Worm (Caenorhabditis elegans): ENCODE measurements around the gene sri-62.
A peak's percentile ranks its signal among the peaks of the same experiment; 100 is the strongest.
"Not testable (repeated sequence)": the region's sequence is repeated elsewhere in the genome, so short reads cannot be mapped to it uniquely, and the experiment has no call there.

The sri-62 gene

DNA sequence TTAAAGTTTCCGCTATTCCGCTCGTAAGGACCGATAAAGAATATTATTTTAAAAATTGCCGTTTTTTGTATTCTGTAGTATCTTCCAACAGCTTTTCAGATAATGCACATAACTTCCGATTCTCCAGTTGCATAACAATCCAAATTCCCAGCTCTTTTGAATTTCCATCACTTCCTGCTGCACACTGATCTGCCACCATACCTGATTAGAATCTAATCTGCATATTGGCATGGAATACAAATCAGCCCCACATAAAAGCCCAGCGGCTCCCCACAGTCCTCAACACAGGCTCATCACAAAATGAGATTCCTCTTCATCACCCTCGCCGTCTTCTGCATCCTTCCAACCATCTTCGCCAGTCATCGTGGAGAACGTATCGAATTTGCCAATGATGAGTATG lies 9.7 kb downstream of the sri-62 start, which contains the start of gene nspf-2:
Gene nspf-2, plus strand, starts transcription at position 301 of the 400 bp plus-strand sequence.
- not testable (repeated sequence) for TF ChIP-seq hpl-2 (GFP tag; optimal IDR thresholded peaks at IDR 0.05); ceh-82 (tag; optimal IDR thresholded peaks at IDR 0.05); nhr-20 (tag; optimal IDR thresholded peaks at IDR 0.05)

DNA sequence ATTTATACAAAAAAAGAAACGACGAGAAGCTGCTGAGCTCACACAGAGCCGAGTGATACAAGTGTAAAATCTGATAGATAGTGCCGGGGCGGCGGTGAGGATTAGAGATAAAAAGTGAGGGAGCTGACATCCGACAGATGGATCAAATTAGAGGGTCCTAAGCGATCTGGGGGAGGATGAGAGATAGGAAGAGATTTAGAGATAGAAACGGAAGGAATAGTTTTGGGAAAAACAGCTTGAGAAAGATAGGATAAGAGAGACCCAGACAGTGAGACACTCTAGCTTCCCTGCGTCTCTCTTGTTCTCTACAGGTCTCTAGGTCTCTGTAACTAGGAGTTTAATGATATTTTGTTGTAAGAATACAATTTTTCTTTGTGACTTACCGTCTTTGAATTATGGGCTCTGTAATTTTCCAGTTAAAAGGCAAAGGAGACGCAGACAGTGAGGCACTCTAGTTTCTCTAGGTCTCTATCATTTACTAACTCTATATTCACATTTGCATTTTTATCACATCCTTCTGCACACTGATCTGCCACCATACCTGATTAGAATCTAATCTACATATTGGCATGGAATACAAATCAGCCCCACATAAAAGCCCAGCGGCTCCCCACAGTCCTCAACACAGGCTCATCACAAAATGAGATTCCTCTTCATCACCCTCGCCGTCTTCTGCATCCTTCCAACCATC lies 11.1 kb downstream of the sri-62 start, which contains the start of the genes sup-9 and nspf-1:
Gene sup-9, minus strand, starts transcription at position 43 of the 691 bp plus-strand sequence.
Gene nspf-1, plus strand, starts transcription at position 641 of the 691 bp plus-strand sequence.
- TF ChIP-seq nhr-85 (tag) = no peak
- no peak for TF ChIP-seq nhr-11 (tag; optimal IDR thresholded peaks at IDR 0.05)
- TF ChIP-seq C34B4.2 (tag; optimal IDR thresholded peaks at IDR 0.05) = no peak
- TF ChIP-seq hpl-2 (GFP tag; optimal IDR thresholded peaks at IDR 0.05) = no peak
- TF ChIP-seq nhr-20 (tag; optimal IDR thresholded peaks at IDR 0.05) = no peak
- TF ChIP-seq nhr-28 (tag; optimal IDR thresholded peaks at IDR 0.05) = no peak
- no peak for TF ChIP-seq zag-1 (tag; optimal IDR thresholded peaks at IDR 0.05)
- TF ChIP-seq F16B12.6 (tag; optimal IDR thresholded peaks at IDR 0.05) = no peak
- no peak for TF ChIP-seq ets-5 (GFP tag; IDR thresholded peaks at IDR 0.05)
- no peak for TF ChIP-seq lin-15B (tag; optimal IDR thresholded peaks at IDR 0.05)
- no peak for TF ChIP-seq tbx-2 (tag; optimal IDR thresholded peaks at IDR 0.05)
- peak; percentile 73 for TF ChIP-seq rnt-1 (tag; optimal IDR thresholded peaks at IDR 0.05)
- no peak for TF ChIP-seq pqm-1 (tag; optimal IDR thresholded peaks at IDR 0.05)
- peak in 1 of 2 experiments; percentile 46 for TF ChIP-seq lsy-2 (tag; optimal IDR thresholded peaks at IDR 0.05)
- TF ChIP-seq fkh-8 (tag; optimal IDR thresholded peaks at IDR 0.05) = no peak
- no peak for TF ChIP-seq dpl-1 (GFP tag; optimal IDR thresholded peaks at IDR 0.05)
- TF ChIP-seq tlp-1 (tag; optimal IDR thresholded peaks at IDR 0.05) = no peak
- no peak for TF ChIP-seq nhr-84 (tag; optimal IDR thresholded peaks at IDR 0.05)
- peak; percentile 50 to 51 for TF ChIP-seq efl-1 (optimal IDR thresholded peaks at IDR 0.05)
- no peak for TF ChIP-seq efl-1 (GFP tag; optimal IDR thresholded peaks at IDR 0.05 in 1 of 2)
- TF ChIP-seq swsn-7 (tag; optimal IDR thresholded peaks at IDR 0.05) = peak; percentile 32
- TF ChIP-seq lin-13 (GFP tag; optimal IDR thresholded peaks at IDR 0.05) = peak; percentile 33
- no peak for TF ChIP-seq nhr-77 (tag; optimal IDR thresholded peaks at IDR 0.05)
- TF ChIP-seq vab-15 (tag; optimal IDR thresholded peaks at IDR 0.05) = no peak
- TF ChIP-seq sptf-1 (tag; optimal IDR thresholded peaks at IDR 0.05) = no peak
- no peak for TF ChIP-seq mep-1 (tag; optimal IDR thresholded peaks at IDR 0.05)
- no peak for TF ChIP-seq isw-1 (GFP tag; IDR thresholded peaks at IDR 0.05)
- no peak for TF ChIP-seq nhr-12 (tag; optimal IDR thresholded peaks at IDR 0.05)
- TF ChIP-seq aha-1 (tag; optimal IDR thresholded peaks at IDR 0.05) = no peak
- no peak for TF ChIP-seq ztf-4 (tag; optimal IDR thresholded peaks at IDR 0.05)
- no peak for TF ChIP-seq sox-4 (tag; optimal IDR thresholded peaks at IDR 0.05)
- peak; percentile 78 for TF ChIP-seq fkh-4 (tag; optimal IDR thresholded peaks at IDR 0.05; ENCODE audit: borderline replicate concordance)
- no peak for TF ChIP-seq unc-130 (tag; optimal IDR thresholded peaks at IDR 0.05)
- peak; percentile 63 for TF ChIP-seq fkh-10 (GFP tag; optimal IDR thresholded peaks at IDR 0.05)
- TF ChIP-seq lir-3 (tag; optimal IDR thresholded peaks at IDR 0.05; ENCODE audit: poor library complexity) = no peak
- TF ChIP-seq fos-1 (tag; optimal IDR thresholded peaks at IDR 0.05) = no peak
- TF ChIP-seq snu-23 (GFP tag; optimal IDR thresholded peaks at IDR 0.05) = peak; percentile 45
- TF ChIP-seq egl-13 (tag; optimal IDR thresholded peaks at IDR 0.05) = no peak
- no peak for TF ChIP-seq pax-3 (tag; optimal IDR thresholded peaks at IDR 0.05)
- TF ChIP-seq xbp-1 (tag; optimal IDR thresholded peaks at IDR 0.05) = no peak
- TF ChIP-seq alr-1 (tag; optimal IDR thresholded peaks at IDR 0.05; ENCODE audit: borderline replicate concordance) = no peak
- no peak for TF ChIP-seq mef-2 (tag; optimal IDR thresholded peaks at IDR 0.05)
- no peak for TF ChIP-seq lin-39 (tag; optimal IDR thresholded peaks at IDR 0.05)
- TF ChIP-seq unc-30 (tag; optimal IDR thresholded peaks at IDR 0.05) = no peak
- TF ChIP-seq dsc-1 (tag; optimal IDR thresholded peaks at IDR 0.05) = peak; percentile 95
- no peak for TF ChIP-seq unc-62 (GFP tag; optimal IDR thresholded peaks at IDR 0.05)
- no peak for TF ChIP-seq ama-1 (optimal IDR thresholded peaks at IDR 0.05)
- TF ChIP-seq C04F5.9 (tag; optimal IDR thresholded peaks at IDR 0.05) = no peak
- TF ChIP-seq efl-3 (GFP tag; optimal IDR thresholded peaks at IDR 0.05) = no peak
- peak; percentile 43 for TF ChIP-seq nhr-19 (GFP tag; conservative IDR thresholded peaks at IDR 0.05)
- TF ChIP-seq hlh-17 (GFP tag; optimal IDR thresholded peaks at IDR 0.05; ENCODE audit: borderline replicate concordance) = no peak

All from whole organism, L1 larva.